Worm (Caenorhabditis elegans) whole organism, early embryonic: Measurements from ENCODE around the gene Y55F3C.9.

Source experiments
- B0310.2 ChIP-seq: sonication (generic microtip); optimal IDR thresholded peaks from 2 replicates; lab custom pipeline; 2016; ENCODE audit warnings: mild to moderate bottlenecking, missing genetic modification characterization, missing compliant biosample characterization
- F13C5.2 ChIP-seq: sonication (generic microtip); optimal IDR thresholded peaks from 2 replicates; lab custom pipeline; 2017; ENCODE audit warnings: mild to moderate bottlenecking, missing genetic modification characterization, inconsistent platforms, missing compliant biosample characterization
- aly-1 ChIP-seq: sonication (generic microtip); optimal IDR thresholded peaks from 2 replicates; lab custom pipeline; 2016; ENCODE audit warnings: missing genetic modification characterization, missing compliant biosample characterization
- ama-1 ChIP-seq: fragments of 150-350 bp; optimal IDR thresholded peaks from 2 replicates; lab custom pipeline; 2014
- ceh-13 ChIP-seq: fragments of 200-800 bp; sonication (Bioruptor generic); optimal IDR thresholded peaks from 2 replicates; lab custom pipeline; 2018; ENCODE audit warnings: mild to moderate bottlenecking, missing genetic modification characterization, missing compliant biosample characterization
- ceh-36 ChIP-seq: sonication (generic microtip); optimal IDR thresholded peaks from 2 replicates; lab custom pipeline; 2016; ENCODE audit warnings: missing genetic modification characterization, inconsistent platforms, missing compliant biosample characterization
- ets-7 ChIP-seq: sonication (generic microtip); optimal IDR thresholded peaks from 2 replicates; lab custom pipeline; 2016; ENCODE audit warnings: missing genotype, missing genetic modification characterization, missing compliant biosample characterization
- flt-1 ChIP-seq: fragments of 200-800 bp; sonication (Bioruptor generic); IDR thresholded peaks from 2 replicates; pipeline ENCODE4 v1.3.6; 2022; ENCODE audit warnings: missing genetic modification characterization, missing compliant biosample characterization
- hmbx-1 ChIP-seq: sonication (generic microtip); optimal IDR thresholded peaks from 2 replicates; lab custom pipeline; 2016; ENCODE audit warnings: mild to moderate bottlenecking, missing genetic modification characterization, missing compliant biosample characterization
- hmg-4 ChIP-seq: fragments of 200-800 bp; sonication (Bioruptor generic); optimal IDR thresholded peaks from 2 replicates; lab custom pipeline; 2018; ENCODE audit warnings: mild to moderate bottlenecking, missing genetic modification characterization, missing compliant biosample characterization
- hnd-1 ChIP-seq: sonication (generic microtip); optimal IDR thresholded peaks from 2 replicates; lab custom pipeline; 2016; ENCODE audit warnings: missing genetic modification characterization, missing compliant biosample characterization
- pes-1 ChIP-seq: fragments of 200-800 bp; sonication (Bioruptor generic); IDR thresholded peaks from 2 replicates; pipeline ENCODE4 v1.3.6; 2022; ENCODE audit warnings: missing genetic modification reagents, missing genetic modification characterization, missing compliant biosample characterization
- scrt-1 ChIP-seq: fragments of 200-800 bp; sonication (Bioruptor generic); IDR thresholded peaks from 2 replicates; pipeline ENCODE4 v1.3.6; 2022; ENCODE audit warnings: missing genetic modification characterization, missing compliant biosample characterization
- sea-1 ChIP-seq: fragments of 200-800 bp; sonication (Bioruptor generic); conservative IDR thresholded peaks from 2 replicates; pipeline ENCODE4 v1.3.6; 2022; ENCODE audit warnings: missing genetic modification characterization, missing compliant biosample characterization
- tbx-11 ChIP-seq: fragments of 200-800 bp; sonication (Bioruptor generic); IDR thresholded peaks from 2 replicates; pipeline ENCODE4 v1.3.6; 2022; ENCODE audit warnings: missing genetic modification characterization, missing compliant biosample characterization
- tbx-37 ChIP-seq: fragments of 200-800 bp; sonication (Bioruptor generic); conservative IDR thresholded peaks from 2 replicates; pipeline ENCODE4 v1.3.6; 2022; ENCODE audit warnings: missing genetic modification reagents, missing genetic modification characterization, missing compliant biosample characterization
- tra-4 ChIP-seq: sonication (generic microtip); optimal IDR thresholded peaks from 2 replicates; lab custom pipeline; 2017; ENCODE audit warnings: missing genetic modification characterization, missing compliant biosample characterization

Gene Y55F3C.9

ce11 chrIV:760267-760666 lies 32.3 kb upstream of the Y55F3C.9 start, which contains the start of gene gst-40:
gst-40 (plus strand) TSS chrIV:760502.
- TF ChIP-seq ceh-13 (GFP tag; lab: Kevin White, UChicago) (no peak), hmbx-1 (tag; lab: Kevin White, UChicago) (no peak), tbx-11 (GFP tag; lab: Robert Waterston, UW) (no peak), ets-7 (tag; lab: Kevin White, UChicago) (no peak), tbx-37 (no peak)

DNA sequence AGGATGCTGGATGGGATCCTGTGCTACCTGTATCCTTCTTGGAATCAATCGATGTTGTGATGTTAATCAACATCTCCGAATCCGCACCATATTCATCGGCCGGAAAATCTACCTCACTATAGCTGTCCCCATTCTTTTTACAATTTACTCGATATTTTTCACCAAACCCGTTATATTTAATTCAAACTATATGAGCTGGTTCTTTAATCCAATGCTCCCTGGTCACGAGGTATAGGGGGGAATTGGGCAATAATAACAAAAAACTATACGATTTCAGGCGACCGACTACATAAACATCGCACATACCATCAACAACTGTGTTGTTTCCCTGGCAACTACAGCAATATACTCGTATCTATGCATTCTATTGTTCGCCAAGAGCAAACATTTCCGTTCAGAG lies 29.6 kb upstream of the Y55F3C.9 start:
- no peak for TF ChIP-seq tbx-37
- TF ChIP-seq pes-1 (GFP tag; lab: Robert Waterston, UW) = no peak

DNA sequence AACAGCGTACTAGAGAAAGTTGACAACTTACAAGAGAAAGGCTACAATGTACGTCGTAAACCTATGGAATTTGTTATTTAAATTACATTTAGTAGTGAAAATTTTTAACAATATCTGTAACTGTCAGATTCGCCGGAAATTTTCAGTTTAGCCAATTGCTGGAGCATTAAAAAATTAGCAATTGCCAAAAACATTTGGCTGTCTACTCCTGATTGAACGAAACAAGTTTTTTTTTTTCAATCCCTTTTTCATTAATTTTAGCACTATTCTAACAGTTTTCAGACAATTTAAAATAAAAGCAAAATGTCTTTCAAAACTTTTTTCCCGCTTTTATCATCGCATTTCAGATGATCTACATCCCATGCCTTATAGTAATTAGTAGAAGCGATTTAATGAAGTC lies 29.0 kb upstream of the Y55F3C.9 start:
- TF ChIP-seq ama-1 (lab: Kevin White, UChicago) (no peak), F13C5.2 (tag; lab: Kevin White, UChicago) (no peak), ets-7 (tag; lab: Kevin White, UChicago) (no peak), pes-1 (GFP tag; lab: Robert Waterston, UW) (no peak), hnd-1 (no peak), ceh-36 (tag; lab: Kevin White, UChicago) (no peak), flt-1 (GFP tag; lab: Robert Waterston, UW) (no peak), ceh-13 (GFP tag; lab: Kevin White, UChicago) (no peak), hmg-4 (GFP tag; lab: Kevin White, UChicago) (no peak), tra-4 (no peak), tbx-11 (GFP tag; lab: Robert Waterston, UW) (no peak), aly-1 (no peak)

DNA sequence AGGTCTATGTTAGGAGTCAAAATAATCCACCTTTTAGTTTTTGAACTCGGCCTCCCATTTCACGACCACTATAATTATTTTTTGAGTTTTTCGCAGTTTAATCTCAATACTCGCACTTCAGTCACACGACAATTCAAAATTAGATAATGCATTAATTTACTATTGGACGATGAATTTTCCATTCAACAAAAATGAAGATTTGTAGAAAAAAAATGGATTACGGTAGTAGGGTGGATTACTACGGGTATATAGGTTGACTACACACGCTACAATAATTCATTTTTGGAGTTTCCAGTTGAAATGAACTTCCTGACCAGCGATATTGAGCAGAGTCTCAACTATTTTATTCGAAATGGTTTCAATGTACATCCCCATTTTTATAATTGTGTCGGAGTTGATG lies 28.4 kb upstream of the Y55F3C.9 start, which contains the start of gene srt-23:
srt-23 (plus strand) TSS at position 301 of the 400 bp plus-strand sequence.
- no peak for TF ChIP-seq tbx-37
- TF ChIP-seq ama-1 (lab: Kevin White, UChicago) = no peak
- TF ChIP-seq scrt-1 (GFP tag; lab: Robert Waterston, UW) = no peak
- TF ChIP-seq hmbx-1 (tag; lab: Kevin White, UChicago) = no peak
- no peak for TF ChIP-seq tbx-11 (GFP tag; lab: Robert Waterston, UW)
- no peak for TF ChIP-seq B0310.2 (tag; lab: Kevin White, UChicago)
- TF ChIP-seq pes-1 (GFP tag; lab: Robert Waterston, UW) = no peak
- no peak for TF ChIP-seq ceh-36 (tag; lab: Kevin White, UChicago)
- TF ChIP-seq ceh-13 (GFP tag; lab: Kevin White, UChicago) = no peak
- TF ChIP-seq sea-1 = no peak
- TF ChIP-seq hnd-1 = no peak
- no peak for TF ChIP-seq aly-1
- no peak for TF ChIP-seq hmg-4 (GFP tag; lab: Kevin White, UChicago)
- no peak for TF ChIP-seq tra-4
- TF ChIP-seq flt-1 (GFP tag; lab: Robert Waterston, UW) = no peak
- no peak for TF ChIP-seq ets-7 (tag; lab: Kevin White, UChicago)
- TF ChIP-seq F13C5.2 (tag; lab: Kevin White, UChicago) = no peak

- TF ChIP-seq ceh-13 (GFP tag; lab: Kevin White, UChicago) = no peak
- no peak for TF ChIP-seq ama-1 (lab: Kevin White, UChicago)
- no peak for TF ChIP-seq pes-1 (GFP tag; lab: Robert Waterston, UW)
- TF ChIP-seq hmg-4 (GFP tag; lab: Kevin White, UChicago) = no peak
- TF ChIP-seq ets-7 (tag; lab: Kevin White, UChicago) = no peak
- TF ChIP-seq flt-1 (GFP tag; lab: Robert Waterston, UW) = no peak
- TF ChIP-seq aly-1 = no peak
- no peak for TF ChIP-seq F13C5.2 (tag; lab: Kevin White, UChicago)
- no peak for TF ChIP-seq hnd-1
- no peak for TF ChIP-seq ceh-36 (tag; lab: Kevin White, UChicago)
- TF ChIP-seq scrt-1 (GFP tag; lab: Robert Waterston, UW) = no peak
- no peak for TF ChIP-seq tra-4
- TF ChIP-seq tbx-11 (GFP tag; lab: Robert Waterston, UW) = no peak
- no peak for TF ChIP-seq B0310.2 (tag; lab: Kevin White, UChicago)
- TF ChIP-seq hmbx-1 (tag; lab: Kevin White, UChicago) = no peak
- TF ChIP-seq sea-1 = no peak
- TF ChIP-seq tbx-37 = no peak
Observed at ce11 chrIV:754357-754972, 26.5 kb upstream of the Y55F3C.9 start.

DNA sequence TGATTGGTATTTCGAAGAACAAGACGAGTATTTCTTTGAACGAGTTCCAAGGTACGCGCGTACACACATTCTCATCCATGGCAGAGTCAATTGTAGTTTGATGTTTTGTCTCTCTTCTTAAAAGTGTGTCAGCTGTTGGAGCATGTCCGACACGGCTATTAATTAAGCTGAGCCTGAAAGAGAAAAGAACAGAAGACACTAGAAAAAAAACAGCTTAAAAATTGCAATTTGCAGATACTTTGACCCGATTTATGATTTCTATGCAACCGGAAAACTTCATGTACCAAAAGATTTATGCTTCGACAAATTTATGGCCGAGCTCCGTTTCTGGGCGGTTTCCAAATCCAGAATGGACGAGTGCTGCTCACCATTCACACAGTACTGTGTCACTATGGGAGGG lies 21.6 kb upstream of the Y55F3C.9 start:
- TF ChIP-seq ama-1 (lab: Kevin White, UChicago) = no peak
- no peak for TF ChIP-seq ceh-13 (GFP tag; lab: Kevin White, UChicago)
- no peak for TF ChIP-seq scrt-1 (GFP tag; lab: Robert Waterston, UW)
- TF ChIP-seq tbx-37 = no peak
- TF ChIP-seq aly-1 = no peak
- no peak for TF ChIP-seq F13C5.2 (tag; lab: Kevin White, UChicago)
- TF ChIP-seq hmg-4 (GFP tag; lab: Kevin White, UChicago) = no peak
- no peak for TF ChIP-seq ets-7 (tag; lab: Kevin White, UChicago)
- TF ChIP-seq B0310.2 (tag; lab: Kevin White, UChicago) = no peak
- no peak for TF ChIP-seq flt-1 (GFP tag; lab: Robert Waterston, UW)
- TF ChIP-seq tra-4 = no peak
- no peak for TF ChIP-seq ceh-36 (tag; lab: Kevin White, UChicago)

DNA sequence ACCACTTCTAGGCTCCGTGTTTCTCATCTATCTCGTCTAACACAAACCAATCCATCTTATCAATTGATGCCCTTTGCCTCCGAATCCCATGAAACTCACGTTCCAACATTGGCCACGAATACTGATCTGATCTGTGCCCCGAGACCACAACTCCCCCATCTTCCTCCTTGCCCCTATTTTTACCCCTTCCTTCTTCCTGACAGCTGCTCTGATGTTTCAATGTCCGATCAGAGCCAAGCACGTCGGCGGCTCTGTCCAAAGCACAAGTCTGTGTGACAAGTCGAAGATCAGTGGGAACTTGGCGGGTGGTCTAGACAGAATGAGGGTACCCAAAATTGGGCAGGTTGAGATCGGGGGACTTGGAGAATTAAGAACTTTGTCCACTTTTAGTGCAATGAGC lies 18.3 kb upstream of the Y55F3C.9 start:
- TF ChIP-seq ceh-13 (GFP tag; lab: Kevin White, UChicago) = no peak
- TF ChIP-seq sea-1 = no peak
- no peak for TF ChIP-seq tra-4
- no peak for TF ChIP-seq F13C5.2 (tag; lab: Kevin White, UChicago)
- TF ChIP-seq ets-7 (tag; lab: Kevin White, UChicago) = no peak
- no peak for TF ChIP-seq B0310.2 (tag; lab: Kevin White, UChicago)
- no peak for TF ChIP-seq tbx-11 (GFP tag; lab: Robert Waterston, UW)
- no peak for TF ChIP-seq aly-1
- no peak for TF ChIP-seq tbx-37
- TF ChIP-seq ceh-36 (tag; lab: Kevin White, UChicago) = no peak
- TF ChIP-seq hmg-4 (GFP tag; lab: Kevin White, UChicago) = no peak
- no peak for TF ChIP-seq flt-1 (GFP tag; lab: Robert Waterston, UW)
